Fruit fly (Drosophila melanogaster): ENCODE measurements around the gene Tsf1.

DNA sequence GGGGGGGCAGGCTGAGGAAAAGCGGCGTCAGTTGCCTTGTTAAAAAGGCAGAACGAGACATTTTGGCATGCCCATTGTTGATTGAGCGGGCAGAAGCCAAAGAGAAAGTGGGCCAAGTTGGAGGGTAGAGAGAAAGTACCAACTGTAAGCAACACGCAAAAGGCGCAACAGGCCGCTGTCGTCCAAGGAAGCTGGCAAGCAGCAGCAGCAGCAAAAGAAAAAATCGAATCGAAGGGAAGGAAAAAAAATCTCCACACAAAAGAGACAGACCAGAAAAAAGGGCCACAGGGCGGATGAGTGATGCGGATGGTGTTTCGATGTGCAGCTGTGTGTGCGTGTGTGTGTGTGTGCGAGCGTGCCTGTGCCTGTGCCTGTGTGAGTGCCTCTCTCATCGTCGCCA, 39.2 kb upstream of the Tsf1 start:
- TF ChIP-seq Mnt (GFP tag; optimal IDR thresholded peaks at IDR 0.05): no peak
- no peak for TF ChIP-seq kay (GFP tag; ENCODE audit: borderline replicate concordance)
- no peak for TF ChIP-seq Hr96 (GFP tag; optimal IDR thresholded peaks at IDR 0.05)
- no peak for TF ChIP-seq CG7101 (tag; optimal IDR thresholded peaks at IDR 0.05)
- no peak for TF ChIP-seq CG7045 (GFP tag; optimal IDR thresholded peaks at IDR 0.05)
- no peak for TF ChIP-seq CG14711 (tag; optimal IDR thresholded peaks at IDR 0.05)
- TF ChIP-seq CG11617 (GFP tag; optimal IDR thresholded peaks at IDR 0.05): no peak
- TF ChIP-seq toe (GFP tag; optimal IDR thresholded peaks at IDR 0.05): no peak
- TF ChIP-seq CG1620 (GFP tag; optimal IDR thresholded peaks at IDR 0.05): no peak
- TF ChIP-seq CG12768 (GFP tag; optimal IDR thresholded peaks at IDR 0.05): no peak
